Worm (Caenorhabditis elegans): Measurements from ENCODE around the gene srw-119.

- TF ChIP-seq ama-1 (optimal IDR thresholded peaks at IDR 0.05) (no peak), snpc-4 (tag; optimal IDR thresholded peaks at IDR 0.05) (no peak), ces-1 (GFP tag; optimal IDR thresholded peaks at IDR 0.05) (no peak), tlp-1 (tag; optimal IDR thresholded peaks at IDR 0.05) (no peak), skn-1 (tag; optimal IDR thresholded peaks at IDR 0.05) (no peak), nhr-76 (tag; optimal IDR thresholded peaks at IDR 0.05) (no peak), zag-1 (tag; optimal IDR thresholded peaks at IDR 0.05) (no peak), fos-1 (tag; optimal IDR thresholded peaks at IDR 0.05) (no peak), sup-37 (GFP tag; optimal IDR thresholded peaks at IDR 0.05) (no peak), ceh-82 (tag; optimal IDR thresholded peaks at IDR 0.05) (no peak), nhr-77 (tag; optimal IDR thresholded peaks at IDR 0.05) (no peak), lir-3 (tag; optimal IDR thresholded peaks at IDR 0.05; ENCODE audit: poor library complexity) (no peak), nhr-11 (tag; optimal IDR thresholded peaks at IDR 0.05) (no peak), grh-1 (GFP tag; IDR thresholded peaks at IDR 0.05) (no peak)
Observed at ce11 chrV:2960894-2961293, 38.7 kb downstream of the srw-119 start, which contains the start of gene srw-144.
